Worm (Caenorhabditis elegans): Measurements from ENCODE around the gene F14D2.19.

Gene F14D2.19

DNA sequence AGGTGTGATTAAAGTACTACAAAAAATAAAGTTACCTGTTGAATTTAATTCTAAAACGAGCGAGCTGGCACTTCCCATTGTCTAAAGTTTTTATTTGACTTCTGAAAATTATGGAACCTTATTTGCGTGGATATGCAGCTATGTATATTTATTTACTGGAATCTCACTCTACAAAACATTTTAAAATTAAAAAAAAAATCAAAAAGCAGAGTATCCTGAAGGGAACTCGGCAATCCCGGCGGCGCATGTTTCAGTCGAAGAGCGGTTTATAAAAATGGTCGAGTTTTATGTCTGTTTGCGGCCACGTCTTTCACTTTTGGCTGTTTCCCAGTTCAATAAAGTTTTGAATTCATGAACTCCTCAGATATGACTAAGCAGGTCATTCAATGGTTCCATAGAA is at the start of gene F14D2.19:
Gene F14D2.19 (minus strand): TSS at position 101 of the 400 bp plus-strand sequence.
- TF ChIP-seq nhr-23 (tag; optimal IDR thresholded peaks at IDR 0.05) (no peak), lin-11 (tag; optimal IDR thresholded peaks at IDR 0.05) (no peak), mdl-1 (tag; optimal IDR thresholded peaks at IDR 0.05) (no peak), ceh-16 (tag; optimal IDR thresholded peaks at IDR 0.05) (no peak), nhr-11 (tag; optimal IDR thresholded peaks at IDR 0.05) (no peak), zag-1 (tag; optimal IDR thresholded peaks at IDR 0.05) (no peak), nhr-6 (tag; optimal IDR thresholded peaks at IDR 0.05) (no peak), nhr-237 (tag; optimal IDR thresholded peaks at IDR 0.05) (no peak), ztf-11 (tag; optimal IDR thresholded peaks at IDR 0.05) (no peak), R02D3.7 (tag; optimal IDR thresholded peaks at IDR 0.05) (no peak), elt-1 (tag; optimal IDR thresholded peaks at IDR 0.05) (no peak), lin-39 (tag; optimal IDR thresholded peaks at IDR 0.05) (no peak), ama-1 (optimal IDR thresholded peaks at IDR 0.05) (no peak), ZK546.5 (tag; optimal IDR thresholded peaks at IDR 0.05) (no peak), elt-3 (tag; optimal IDR thresholded peaks at IDR 0.05) (no peak), nhr-10 (tag; optimal IDR thresholded peaks at IDR 0.05) (no peak), fos-1 (tag; optimal IDR thresholded peaks at IDR 0.05) (no peak)

DNA sequence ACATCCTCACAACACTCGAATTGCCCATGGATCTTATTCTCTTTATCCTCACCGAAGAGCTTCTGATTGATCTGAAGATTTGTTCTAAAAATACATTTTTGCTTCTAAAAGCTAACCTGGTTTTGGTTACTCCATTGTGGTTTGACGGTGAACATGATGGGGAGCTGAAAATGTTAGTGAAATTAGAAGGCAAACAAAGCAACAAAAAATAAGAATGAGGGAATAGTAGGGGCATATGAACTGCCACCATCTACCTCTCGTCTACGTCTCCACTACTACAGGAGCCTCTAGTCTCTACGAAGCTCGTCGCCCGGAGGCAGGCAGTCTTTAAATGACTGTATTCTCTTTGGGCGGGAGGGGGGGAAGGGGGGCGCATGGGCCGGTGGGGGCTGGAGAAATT is 48.8 kb upstream of the F14D2.19 start, which contains the start of gene T06D4.2:
Gene T06D4.2 (minus strand): TSS at position 170 of the 400 bp plus-strand sequence.
- TF ChIP-seq nhr-237 (tag; optimal IDR thresholded peaks at IDR 0.05) (no peak), Y55F3AM.14 (GFP tag; optimal IDR thresholded peaks at IDR 0.05) (no peak), zag-1 (tag; optimal IDR thresholded peaks at IDR 0.05) (no peak), sma-9 (GFP tag; optimal IDR thresholded peaks at IDR 0.05) (no peak), sma-9 (tag; optimal IDR thresholded peaks at IDR 0.05) (no peak), snpc-4 (tag; optimal IDR thresholded peaks at IDR 0.05) (no peak), R02D3.7 (tag; optimal IDR thresholded peaks at IDR 0.05) (no peak), elt-3 (tag; optimal IDR thresholded peaks at IDR 0.05) (no peak), lin-39 (tag; optimal IDR thresholded peaks at IDR 0.05) (no peak), lin-13 (GFP tag; optimal IDR thresholded peaks at IDR 0.05) (no peak), nhr-129 (tag; optimal IDR thresholded peaks at IDR 0.05) (no peak), unc-55 (GFP tag; optimal IDR thresholded peaks at IDR 0.05) (no peak), ztf-4 (tag; optimal IDR thresholded peaks at IDR 0.05) (no peak), nhr-23 (tag; optimal IDR thresholded peaks at IDR 0.05) (no peak), mbf-1 (tag; optimal IDR thresholded peaks at IDR 0.05) (no peak), lsy-2 (tag; optimal IDR thresholded peaks at IDR 0.05) (no peak), ama-1 (optimal IDR thresholded peaks at IDR 0.05) (no peak), mab-5 (tag; optimal IDR thresholded peaks at IDR 0.05) (no peak), nhr-12 (tag; optimal IDR thresholded peaks at IDR 0.05) (no peak), nhr-25 (tag; optimal IDR thresholded peaks at IDR 0.05) (no peak), skn-1 (tag; optimal IDR thresholded peaks at IDR 0.05) (no peak)

DNA sequence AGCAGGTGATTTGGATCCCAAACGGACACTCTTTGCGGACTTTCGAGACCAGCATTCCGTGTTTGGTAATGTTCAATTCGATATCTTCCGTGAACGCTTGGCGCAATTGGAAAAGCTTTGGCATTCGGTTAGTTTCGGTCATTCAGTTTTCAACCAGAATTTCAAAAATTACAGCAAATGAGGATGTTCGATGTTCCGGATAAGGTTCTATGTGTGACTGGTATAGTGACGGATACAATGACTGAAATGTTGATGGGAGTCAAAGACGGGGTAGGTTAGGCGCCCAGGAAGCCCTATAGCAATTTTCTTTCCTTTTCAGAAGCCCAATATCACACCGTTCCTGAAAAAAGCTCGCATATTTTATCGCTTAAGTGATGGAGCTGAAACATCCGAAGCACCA is 46.2 kb upstream of the F14D2.19 start:
- TF ChIP-seq unc-62 (GFP tag; optimal IDR thresholded peaks at IDR 0.05) (no peak), mab-5 (tag; optimal IDR thresholded peaks at IDR 0.05) (no peak), skn-1 (tag; optimal IDR thresholded peaks at IDR 0.05) (no peak), lsy-2 (tag; optimal IDR thresholded peaks at IDR 0.05) (no peak), dmd-4 (tag; optimal IDR thresholded peaks at IDR 0.05) (no peak), ceh-16 (tag; optimal IDR thresholded peaks at IDR 0.05) (no peak)

DNA sequence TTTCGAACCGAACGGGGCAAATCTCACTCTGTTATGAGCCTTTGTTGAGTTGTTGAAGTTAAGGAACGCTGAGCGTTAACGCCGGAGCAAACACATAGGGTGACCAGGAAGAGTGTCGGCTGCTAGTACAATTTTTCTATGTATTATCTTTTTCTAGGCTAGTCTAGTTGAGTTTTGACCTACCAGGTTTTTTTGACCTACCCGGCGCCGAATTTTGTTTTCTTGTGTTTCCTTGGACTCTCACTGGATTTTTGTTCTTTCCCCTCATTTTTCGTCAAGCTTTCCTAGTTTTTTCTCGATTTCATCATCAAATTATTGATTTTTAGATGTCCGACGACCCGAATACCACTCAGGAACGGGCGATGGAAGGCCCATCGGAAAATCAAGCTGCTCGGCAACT is 44.6 kb upstream of the F14D2.19 start, which contains the start of gene T06D4.1:
Gene T06D4.1 (plus strand): TSS at position 321 of the 400 bp plus-strand sequence.
- TF ChIP-seq gmeb-1 (tag; optimal IDR thresholded peaks at IDR 0.05) (no peak), sma-3 (GFP tag; optimal IDR thresholded peaks at IDR 0.05) (no peak), ceh-16 (tag; optimal IDR thresholded peaks at IDR 0.05) (no peak), unc-62 (GFP tag; optimal IDR thresholded peaks at IDR 0.05) (no peak), mdl-1 (tag; optimal IDR thresholded peaks at IDR 0.05) (no peak), sma-9 (GFP tag; optimal IDR thresholded peaks at IDR 0.05) (no peak), sma-9 (tag; optimal IDR thresholded peaks at IDR 0.05) (no peak), fos-1 (tag; optimal IDR thresholded peaks at IDR 0.05) (no peak), ZK546.5 (tag; optimal IDR thresholded peaks at IDR 0.05) (no peak), nhr-129 (tag; optimal IDR thresholded peaks at IDR 0.05) (no peak), elt-3 (tag; optimal IDR thresholded peaks at IDR 0.05) (no peak)

DNA sequence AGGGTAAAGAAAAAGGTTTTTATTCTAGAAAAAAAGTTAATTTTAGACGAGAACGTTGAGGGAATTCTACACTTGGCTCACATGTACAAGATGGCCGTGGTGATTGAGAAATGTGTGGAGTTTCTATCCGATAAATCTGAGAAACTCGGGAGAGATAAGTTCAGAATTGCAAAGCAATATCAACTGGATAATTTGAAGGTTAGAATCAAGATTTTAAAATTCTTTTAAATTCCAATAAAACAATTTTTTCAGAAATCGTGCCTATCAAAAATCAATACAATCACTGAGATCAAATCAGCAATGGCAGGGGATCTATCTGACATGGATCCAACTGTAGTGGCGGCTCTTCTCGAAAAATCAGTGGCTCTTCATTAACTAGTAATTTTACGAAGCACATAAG is 41.3 kb upstream of the F14D2.19 start, which contains the start of gene Y49F6C.2:
Gene Y49F6C.2 (plus strand): TSS at position 301 of the 400 bp plus-strand sequence.
- TF ChIP-seq gmeb-1 (tag; optimal IDR thresholded peaks at IDR 0.05), result no peak
